Worm (Caenorhabditis elegans) whole organism, L3 larva: ENCODE results near the gene F42G4.7.

ENCODE experiments used
- R02D3.7 ChIP-seq: fragments of 150-350 bp; optimal IDR thresholded peaks from 2 replicates; lab custom pipeline; 2014; ENCODE audit warnings: missing biosample characterization, missing genetic modification characterization
- ama-1 ChIP-seq: fragments of 150-350 bp; optimal IDR thresholded peaks from 2 replicates; lab custom pipeline; 2018
- ceh-16 ChIP-seq: sonication (generic microtip); optimal IDR thresholded peaks from 2 replicates; lab custom pipeline; 2017; ENCODE audit warnings: missing biosample characterization, missing genetic modification characterization
- ceh-28 ChIP-seq: fragments of 150-350 bp; optimal IDR thresholded peaks from 2 replicates; lab custom pipeline; 2014; ENCODE audit warnings: missing biosample characterization, missing genetic modification reagents, missing genetic modification characterization
- ceh-82 ChIP-seq: fragments of 150-350 bp; optimal IDR thresholded peaks from 2 replicates; lab custom pipeline; 2014; ENCODE audit warnings: missing biosample characterization, missing genetic modification characterization
- daf-12 ChIP-seq: fragments of 150-350 bp; optimal IDR thresholded peaks from 2 replicates; lab custom pipeline; 2014; ENCODE audit warnings: missing biosample characterization, missing genetic modification reagents, missing genetic modification characterization
- egl-27 ChIP-seq: sonication (generic microtip); optimal IDR thresholded peaks from 4 replicates; lab custom pipeline; 2017; ENCODE audit warnings: missing biosample characterization, missing genetic modification reagents, missing genetic modification characterization
- egl-5 ChIP-seq: fragments of 150-350 bp; optimal IDR thresholded peaks from 2 replicates; lab custom pipeline; 2017; ENCODE audit warnings: missing biosample characterization, missing genetic modification reagents, missing genetic modification characterization, inconsistent platforms
- elt-1 ChIP-seq: fragments of 150-350 bp; optimal IDR thresholded peaks from 2 replicates; lab custom pipeline; 2014; ENCODE audit warnings: missing biosample characterization, missing genetic modification characterization
- elt-2 ChIP-seq: sonication (generic microtip); optimal IDR thresholded peaks from 2 replicates; lab custom pipeline; 2016; ENCODE audit warnings: missing genetic modification reagents, mild to moderate bottlenecking, missing genetic modification characterization, missing compliant biosample characterization
- eor-1 ChIP-seq, 2 experiments: fragments of 150-350 bp; optimal IDR thresholded peaks; 2 replicates each; lab custom pipeline; 2014 to 2018; ENCODE audit warnings: missing biosample characterization in 2 of 2, missing genetic modification characterization in 2 of 2
- fos-1 ChIP-seq: fragments of 150-350 bp; optimal IDR thresholded peaks from 2 replicates; lab custom pipeline; 2014; ENCODE audit warnings: missing biosample characterization, missing genetic modification characterization
- hmg-11 ChIP-seq: sonication (generic microtip); optimal IDR thresholded peaks from 2 replicates; lab custom pipeline; 2016; ENCODE audit warnings: missing genetic modification characterization, missing compliant biosample characterization
- jun-1 ChIP-seq: fragments of 150-350 bp; optimal IDR thresholded peaks from 2 replicates; lab custom pipeline; 2014; ENCODE audit warnings: missing biosample characterization, missing genetic modification reagents, missing genetic modification characterization
- lin-15B ChIP-seq: fragments of 150-350 bp; optimal IDR thresholded peaks from 2 replicates; lab custom pipeline; 2014; ENCODE audit warnings: missing biosample characterization, missing genetic modification characterization
- lin-39 ChIP-seq: fragments of 150-350 bp; optimal IDR thresholded peaks from 2 replicates; lab custom pipeline; 2018; ENCODE audit warnings: missing biosample characterization, missing genetic modification reagents, missing genetic modification characterization
- lsy-12 ChIP-seq: sonication (generic microtip); optimal IDR thresholded peaks from 2 replicates; lab custom pipeline; 2016; ENCODE audit warnings: mild to moderate bottlenecking, missing genetic modification characterization, missing compliant biosample characterization
- mdl-1 ChIP-seq: fragments of 150-350 bp; optimal IDR thresholded peaks from 2 replicates; lab custom pipeline; 2014; ENCODE audit warnings: missing biosample characterization, missing genetic modification characterization
- mml-1 ChIP-seq: fragments of 150-350 bp; sonication (generic microtip); optimal IDR thresholded peaks from 3 replicates; lab custom pipeline; 2014; ENCODE audit warnings: missing biosample characterization, missing genetic modification characterization
- nfya-1 ChIP-seq: sonication (generic microtip); optimal IDR thresholded peaks from 2 replicates; lab custom pipeline; 2017; ENCODE audit warnings: missing genetic modification characterization, mild to moderate bottlenecking, missing compliant biosample characterization, antibody characterized with exemption, moderate library complexity; ENCODE audit not compliant: insufficient read depth
- nhr-23 ChIP-seq: fragments of 150-350 bp; optimal IDR thresholded peaks from 2 replicates; lab custom pipeline; 2014; ENCODE audit warnings: missing biosample characterization, missing genetic modification reagents, missing genetic modification characterization
- nhr-237 ChIP-seq: fragments of 150-350 bp; optimal IDR thresholded peaks from 2 replicates; lab custom pipeline; 2014; ENCODE audit warnings: missing biosample characterization, missing genetic modification characterization
- nhr-25 ChIP-seq: sonication (generic microtip); optimal IDR thresholded peaks from 2 replicates; lab custom pipeline; 2017; ENCODE audit warnings: missing biosample characterization, missing genetic modification characterization
- nhr-43 ChIP-seq: sonication (generic microtip); optimal IDR thresholded peaks from 2 replicates; lab custom pipeline; 2016; ENCODE audit warnings: mild to moderate bottlenecking, missing genetic modification characterization, missing compliant biosample characterization; ENCODE audit not compliant: poor library complexity, severe bottlenecking
- pha-4 ChIP-seq: fragments of 150-350 bp; optimal IDR thresholded peaks from 2 replicates; lab custom pipeline; 2014; ENCODE audit warnings: missing biosample characterization, missing genetic modification reagents, missing genetic modification characterization
- pqm-1 ChIP-seq: fragments of 150-350 bp; optimal IDR thresholded peaks from 2 replicates; lab custom pipeline; 2017; ENCODE audit warnings: missing biosample characterization, missing genetic modification characterization, inconsistent platforms
- sea-2 ChIP-seq: fragments of 150-350 bp; sonication (generic microtip); optimal IDR thresholded peaks from 4 replicates; lab custom pipeline; 2014; ENCODE audit warnings: missing biosample characterization, missing genetic modification reagents, missing genetic modification characterization
- tbx-2 ChIP-seq: sonication (generic microtip); optimal IDR thresholded peaks from 2 replicates; lab custom pipeline; 2016; ENCODE audit warnings: mild to moderate bottlenecking, missing genetic modification characterization, missing compliant biosample characterization
- unc-39 ChIP-seq: sonication (generic microtip); optimal IDR thresholded peaks from 4 replicates; lab custom pipeline; 2017; ENCODE audit warnings: missing biosample characterization, missing genetic modification characterization
- unc-62 ChIP-seq: fragments of 150-350 bp; sonication (generic microtip); optimal IDR thresholded peaks from 4 replicates; lab custom pipeline; 2014; ENCODE audit warnings: missing biosample characterization, missing genetic modification reagents, missing genetic modification characterization

The F42G4.7 gene

DNA sequence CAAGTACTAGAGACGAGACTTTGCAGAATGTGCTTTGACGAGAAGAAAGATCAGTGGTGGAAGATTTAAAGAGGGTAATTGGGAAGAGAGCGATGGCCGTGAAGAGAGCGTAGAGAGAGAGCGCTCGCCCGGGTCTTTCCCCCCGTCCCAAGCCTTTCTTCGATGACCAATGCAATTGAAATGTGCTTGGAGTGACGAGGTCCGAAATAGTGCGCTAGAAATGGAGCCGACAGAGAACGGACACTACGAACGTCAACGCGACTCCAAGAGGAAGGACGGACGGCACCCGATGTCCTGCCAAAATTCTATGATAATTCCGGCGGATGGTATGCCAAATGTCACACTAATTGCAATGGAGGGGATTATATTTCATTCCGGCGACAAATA lies 17.0 kb downstream of the F42G4.7 start:
- TF ChIP-seq nhr-237 (tag; lab: Kevin White, UChicago): no peak
- TF ChIP-seq lin-39 (tag; lab: Kevin White, UChicago): peak; percentile 47

DNA sequence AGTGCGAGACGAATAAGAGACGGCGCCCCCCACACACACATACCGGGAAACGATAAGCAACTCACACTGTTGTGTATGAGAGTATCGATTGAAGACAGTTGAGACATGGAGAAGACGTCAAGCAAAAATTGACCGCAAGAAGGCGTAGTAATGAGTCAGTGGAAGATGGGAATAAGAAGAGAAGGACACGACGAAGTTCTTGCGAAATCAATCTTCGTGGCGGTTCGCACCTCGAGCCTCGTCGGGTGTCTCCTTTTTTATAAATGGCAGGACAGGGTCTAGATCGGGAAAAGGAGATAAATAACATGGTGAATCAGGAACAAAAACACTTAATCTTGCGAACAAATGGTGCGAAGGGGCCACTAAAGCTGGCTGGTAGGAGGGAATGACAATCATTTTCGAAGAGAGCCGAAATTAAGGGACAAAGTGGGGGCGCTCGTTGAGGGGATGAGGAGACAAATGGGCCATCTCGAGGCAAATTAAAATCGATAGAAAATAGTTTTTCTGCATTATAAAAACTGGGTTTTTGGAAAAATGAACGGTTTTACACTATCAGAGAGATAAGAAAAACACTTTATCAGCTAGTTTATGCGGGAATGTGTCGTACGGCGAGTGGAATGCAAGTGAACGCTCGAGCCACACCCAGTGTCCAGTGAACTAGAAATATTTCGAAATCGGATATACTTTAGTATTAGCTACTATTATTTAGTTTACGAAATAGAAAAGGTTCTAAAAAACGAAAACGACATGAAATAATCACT lies 17.6 kb downstream of the F42G4.7 start:
- TF ChIP-seq ceh-28 (tag; lab: Kevin White, UChicago) (peak; percentile 58), nhr-23 (peak; percentile 22), mml-1 (tag; lab: Kevin White, UChicago) (no peak), egl-5 (tag; lab: Kevin White, UChicago) (no peak), lin-39 (tag; lab: Kevin White, UChicago) (peak; percentile 28), jun-1 (tag; lab: Kevin White, UChicago) (no peak), hmg-11 (no peak), fos-1 (tag; lab: Kevin White, UChicago) (no peak), elt-2 (tag; lab: Kevin White, UChicago) (peak; percentile 65), egl-27 (tag; lab: Kevin White, UChicago) (no peak), elt-1 (tag; lab: Kevin White, UChicago) (peak; percentile 27)

DNA sequence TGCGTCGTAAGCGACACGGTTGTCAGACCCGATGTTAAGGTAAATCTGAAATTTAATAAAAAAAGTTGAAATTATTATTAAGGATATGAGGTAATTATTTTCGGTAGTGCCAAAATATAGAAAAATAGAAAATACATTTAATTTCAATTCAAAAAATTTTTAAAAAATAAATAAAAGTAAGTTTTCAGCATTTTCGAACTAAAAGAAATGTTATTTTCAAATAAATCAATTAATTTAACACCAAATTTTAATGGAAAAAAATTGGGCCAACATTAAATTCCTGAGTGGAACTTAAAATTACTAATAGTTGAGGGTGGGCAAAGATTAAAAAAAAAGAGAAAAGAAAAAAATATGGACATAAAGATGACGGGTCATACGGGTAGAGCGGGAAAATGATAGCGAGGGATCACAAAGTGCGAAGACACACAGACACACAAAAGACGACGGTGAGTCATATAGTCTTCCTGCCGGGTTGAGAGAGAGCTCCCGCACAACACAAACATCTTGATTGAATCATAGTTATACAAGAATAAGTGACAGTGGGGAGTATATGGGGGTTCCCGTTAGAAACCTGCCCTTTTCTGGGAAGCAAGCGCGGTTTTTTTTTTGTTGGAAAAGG lies 21.2 kb downstream of the F42G4.7 start, which contains the start of gene max-2:
TSS of gene max-2 (minus strand) at position 51 of the 619 bp plus-strand sequence.
- TF ChIP-seq pqm-1 (tag; lab: Kevin White, UChicago) (peak; percentile 28), jun-1 (tag; lab: Kevin White, UChicago) (peak; percentile 15), daf-12 (tag; lab: Kevin White, UChicago) (no peak), ceh-16 (tag; lab: Kevin White, UChicago) (no peak), unc-39 (no peak), pha-4 (peak; percentile 63), elt-2 (tag; lab: Kevin White, UChicago) (peak; percentile 5), unc-62 (no peak)

DNA sequence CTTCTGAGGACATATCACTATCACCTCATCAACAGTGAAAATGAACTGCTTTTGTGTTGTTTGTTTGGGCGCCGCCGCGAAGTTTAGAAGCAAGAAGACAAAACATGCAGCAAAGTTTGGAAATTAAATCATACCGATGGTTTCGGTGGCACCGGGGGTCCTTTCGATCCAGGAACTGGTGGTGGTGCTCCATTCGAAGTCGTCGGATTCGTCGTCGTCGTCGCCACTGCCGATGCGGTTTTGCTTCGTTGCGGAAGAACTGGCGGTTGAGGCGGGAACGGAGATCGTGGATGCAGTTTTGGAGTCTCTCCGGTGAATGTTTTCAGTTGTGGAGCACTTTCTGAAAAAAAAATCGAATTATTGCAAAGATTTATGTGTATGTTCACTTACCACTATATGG lies 23.6 kb downstream of the F42G4.7 start:
- TF ChIP-seq lsy-12 (tag; lab: Kevin White, UChicago): no peak
- TF ChIP-seq elt-2 (tag; lab: Kevin White, UChicago): no peak
- TF ChIP-seq egl-5 (tag; lab: Kevin White, UChicago): no peak
- TF ChIP-seq egl-27 (tag; lab: Kevin White, UChicago): no peak
- no peak for TF ChIP-seq fos-1 (tag; lab: Kevin White, UChicago)
- no peak for TF ChIP-seq eor-1 (tag; optimal IDR thresholded peaks at IDR 0.05; lab: Kevin White, UChicago)
- TF ChIP-seq lin-39 (tag; lab: Kevin White, UChicago): no peak
- no peak for TF ChIP-seq R02D3.7 (tag; lab: Kevin White, UChicago)
- no peak for TF ChIP-seq ama-1 (lab: Kevin White, UChicago)
- TF ChIP-seq nfya-1 (tag; lab: Kevin White, UChicago): no peak
- no peak for TF ChIP-seq jun-1 (tag; lab: Kevin White, UChicago)

DNA sequence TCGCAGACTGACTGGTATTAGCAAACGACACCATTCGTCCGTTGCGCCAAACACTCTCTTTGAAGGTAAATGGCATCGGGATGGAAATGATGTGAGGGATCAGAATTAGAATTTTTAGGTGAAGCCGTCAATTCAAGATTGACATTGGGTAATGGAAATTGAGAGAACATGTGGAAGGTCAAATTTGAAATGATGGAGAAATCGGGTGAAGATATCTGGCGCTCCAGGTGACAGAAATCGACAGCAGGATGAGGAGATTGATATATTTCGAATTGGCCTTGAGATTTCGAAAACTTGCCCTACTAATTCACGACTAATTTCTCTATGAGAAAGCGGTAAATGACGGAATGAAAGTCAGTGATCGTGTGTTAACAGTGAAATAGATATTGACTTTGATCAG lies 24.5 kb downstream of the F42G4.7 start:
- TF ChIP-seq mdl-1 (tag; lab: Kevin White, UChicago): no peak
- no peak for TF ChIP-seq nhr-43 (tag; lab: Kevin White, UChicago)
- peak; percentile 59 for TF ChIP-seq nhr-25 (tag; lab: Kevin White, UChicago)
- no peak for TF ChIP-seq pqm-1 (tag; lab: Kevin White, UChicago)
- no peak for TF ChIP-seq elt-1 (tag; lab: Kevin White, UChicago)
- peak; percentile 2 for TF ChIP-seq unc-62
- no peak for TF ChIP-seq sea-2 (GFP tag; lab: Kevin White, UChicago)

DNA sequence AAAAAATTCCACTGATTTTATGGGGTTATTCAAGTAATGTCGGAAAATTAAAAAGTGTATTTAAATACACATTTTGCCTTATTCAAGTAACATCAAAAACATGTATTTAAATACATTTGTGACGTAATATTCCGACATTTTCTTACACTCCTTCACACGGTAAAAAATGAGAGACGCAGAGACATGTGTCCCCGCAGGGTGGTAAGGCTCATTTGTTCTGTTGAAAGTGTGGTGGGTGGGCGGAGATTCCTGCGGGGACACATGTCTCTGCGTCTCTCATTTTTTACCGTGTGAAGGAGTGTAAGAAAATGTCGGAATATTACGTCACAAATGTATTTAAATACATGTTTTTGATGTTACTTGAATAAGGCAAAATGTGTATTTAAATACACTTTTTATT lies 30.7 kb downstream of the F42G4.7 start:
- TF ChIP-seq pha-4 (peak; percentile 11), jun-1 (tag; lab: Kevin White, UChicago) (peak; percentile 3), ceh-82 (tag; lab: Kevin White, UChicago) (peak; percentile 61), lsy-12 (tag; lab: Kevin White, UChicago) (peak; percentile 50), R02D3.7 (tag; lab: Kevin White, UChicago) (peak; percentile 3), elt-2 (tag; lab: Kevin White, UChicago) (peak; percentile 63), lin-15B (tag; lab: Kevin White, UChicago) (peak; percentile 15), tbx-2 (peak; percentile 30), nfya-1 (tag; lab: Kevin White, UChicago) (peak; percentile 46), nhr-23 (peak; percentile 44), nhr-25 (tag; lab: Kevin White, UChicago) (peak; percentile 56)
